Worm (Caenorhabditis elegans) whole organism, young adult: ENCODE data around the gene his-32.

Experiments
- atf-7 ChIP-seq: sonication (generic microtip); optimal IDR thresholded peaks from 2 replicates; lab custom pipeline; 2017; ENCODE audit warnings: mild to moderate bottlenecking, missing genetic modification characterization, missing compliant biosample characterization
- hlh-26 ChIP-seq: fragments of 200-800 bp; sonication (Bioruptor generic); conservative IDR thresholded peaks from 2 replicates; pipeline ENCODE4 v1.3.6; 2022; ENCODE audit warnings: missing genetic modification reagents, missing genetic modification characterization, missing compliant biosample characterization
- lin-35 ChIP-seq, 3 experiments: fragments of 150-350 bp in 2 of 3; sonication (generic microtip) in 1 of 3; optimal IDR thresholded peaks; 2 replicates each; lab custom pipeline; 2014 to 2018; ENCODE audit warnings: missing biosample characterization in 3 of 3, missing genetic modification characterization in 3 of 3, missing genetic modification reagents in 3 of 3

DNA sequence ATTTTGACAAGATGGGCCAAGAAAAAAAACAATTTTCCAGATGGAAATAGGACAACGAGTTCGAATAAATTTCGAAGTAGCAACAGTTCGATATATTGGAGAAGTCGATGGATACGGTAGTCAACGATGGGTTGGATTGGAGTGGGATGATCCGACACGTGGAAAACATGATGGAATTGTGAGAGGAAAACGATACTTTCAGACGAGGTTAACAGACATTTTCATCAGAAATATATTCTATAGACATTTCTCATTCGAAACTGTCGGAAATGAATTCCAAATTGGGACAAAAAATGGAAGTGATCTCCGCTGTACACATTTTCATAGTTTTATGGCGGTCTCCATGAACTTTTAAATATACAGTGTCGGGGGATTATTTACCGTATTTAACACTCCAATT, 39.5 kb upstream of the his-32 start, which contains the start of gene tbce-1:
- no peak for TF ChIP-seq lin-35 (GFP tag; optimal IDR thresholded peaks at IDR 0.05; lab: Kevin White, UChicago)
- TF ChIP-seq hlh-26 (GFP tag; lab: Robert Waterston, UW), result no peak
- TF ChIP-seq atf-7, result no peak
